Fruit fly (Drosophila melanogaster) whole organism, embryonic: Measurements from ENCODE around the gene cysu.

ENCODE experiments used
- Ada2b ChIP-seq: fragments of 200-800 bp; sonication (Bioruptor generic); IDR thresholded peaks from 2 replicates; pipeline ENCODE4 v1.3.6; 2022; ENCODE audit warnings: missing biosample characterization, missing genetic modification characterization
- Antp ChIP-seq: fragments of 200-800 bp; sonication (Bioruptor generic); optimal IDR thresholded peaks from 3 replicates; lab custom pipeline; 2016; ENCODE audit warnings: missing biosample characterization, missing genetic modification characterization
- B-H1 ChIP-seq: fragments of 200-800 bp; sonication (Bioruptor generic); IDR thresholded peaks from 3 replicates; pipeline ENCODE4 v1.3.6; 2022; ENCODE audit warnings: missing biosample characterization, missing genetic modification characterization
- CG11504 ChIP-seq: fragments of 200-800 bp; sonication (Bioruptor generic); optimal IDR thresholded peaks from 3 replicates; lab custom pipeline; 2019; ENCODE audit warnings: missing biosample characterization, mild to moderate bottlenecking, missing genetic modification characterization, moderate library complexity
- CG13894 ChIP-seq: fragments of 200-800 bp; sonication (Bioruptor generic); optimal IDR thresholded peaks from 3 replicates; lab custom pipeline; 2018; ENCODE audit warnings: missing biosample characterization, mild to moderate bottlenecking, missing genetic modification characterization, moderate library complexity
- CG14965 ChIP-seq: fragments of 200-800 bp; sonication (Bioruptor generic); optimal IDR thresholded peaks from 2 replicates; lab custom pipeline; 2016; ENCODE audit warnings: missing biosample characterization, missing genetic modification characterization, borderline replicate concordance
- CG1603 ChIP-seq: fragments of 200-800 bp; sonication (Bioruptor generic); optimal IDR thresholded peaks from 2 replicates; lab custom pipeline; 2019; ENCODE audit warnings: missing biosample characterization, mild to moderate bottlenecking, missing genetic modification characterization, moderate library complexity
- CG17328 ChIP-seq: fragments of 200-800 bp; sonication (Bioruptor generic); IDR thresholded peaks from 2 replicates; pipeline ENCODE4 v1.3.6; 2022; ENCODE audit warnings: missing biosample characterization, missing genetic modification characterization
- CG18619 ChIP-seq: fragments of 200-800 bp; sonication (Bioruptor generic); optimal IDR thresholded peaks from 3 replicates; lab custom pipeline; 2017; ENCODE audit warnings: missing biosample characterization, mild to moderate bottlenecking, missing genetic modification characterization
- CG2889 ChIP-seq: fragments of 200-800 bp; sonication (Bioruptor generic); IDR thresholded peaks from 3 replicates; pipeline ENCODE4 v1.3.6; 2022; ENCODE audit warnings: missing biosample characterization, missing genetic modification characterization
- CG31365 ChIP-seq: fragments of 200-800 bp; sonication (Bioruptor generic); optimal IDR thresholded peaks from 2 replicates; lab custom pipeline; 2018; ENCODE audit warnings: missing biosample characterization, mild to moderate bottlenecking, missing genetic modification characterization
- CG32772 ChIP-seq: fragments of 200-800 bp; sonication (Bioruptor generic); IDR thresholded peaks from 2 replicates; pipeline ENCODE4 v1.3.6; 2022; ENCODE audit warnings: missing biosample characterization, missing genetic modification characterization
- CG33557 ChIP-seq: fragments of 200-800 bp; sonication (Bioruptor generic); optimal IDR thresholded peaks from 2 replicates; lab custom pipeline; 2019; ENCODE audit warnings: missing biosample characterization, mild to moderate bottlenecking, missing genetic modification characterization, moderate library complexity
- CG3995 ChIP-seq: fragments of 200-800 bp; sonication (Bioruptor generic); optimal IDR thresholded peaks from 3 replicates; lab custom pipeline; 2016; ENCODE audit warnings: missing biosample characterization, missing genetic modification characterization
- CG4730 ChIP-seq: fragments of 200-800 bp; sonication (Bioruptor generic); IDR thresholded peaks from 2 replicates; pipeline ENCODE4 v1.3.6; 2022; ENCODE audit warnings: missing biosample characterization, missing genetic modification characterization
- CG6791 ChIP-seq: fragments of 200-800 bp; sonication (Bioruptor generic); IDR thresholded peaks from 3 replicates; pipeline ENCODE4 v1.3.6; 2022; ENCODE audit warnings: missing biosample characterization, missing genetic modification characterization; ENCODE audit not compliant: partially characterized antibody
- CG7928 ChIP-seq: fragments of 200-800 bp; sonication (Bioruptor generic); optimal IDR thresholded peaks from 2 replicates; lab custom pipeline; 2017; ENCODE audit warnings: missing biosample characterization, mild to moderate bottlenecking, missing genetic modification characterization
- CG9817 ChIP-seq: fragments of 200-800 bp; sonication (Bioruptor generic); optimal IDR thresholded peaks from 2 replicates; lab custom pipeline; 2018; ENCODE audit warnings: missing biosample characterization, mild to moderate bottlenecking, missing genetic modification characterization, moderate library complexity
- Dfd ChIP-seq, 2 experiments: fragments of >200 bp; optimal IDR thresholded peaks; 2 replicates each; lab custom pipeline; 2017; ENCODE audit warnings: missing biosample characterization in 2 of 2, missing genetic modification characterization in 2 of 2
- Ets65A ChIP-seq: fragments of 200-800 bp; sonication (Bioruptor generic); peaks from one replicate; lab custom pipeline; 2016; ENCODE audit warnings: missing biosample characterization, missing genetic modification characterization
- H15 ChIP-seq: fragments of 200-800 bp; sonication (Bioruptor generic); IDR thresholded peaks from 3 replicates; pipeline ENCODE4 v1.3.6; 2022; ENCODE audit warnings: missing biosample characterization, missing genetic modification characterization
- HLH54F ChIP-seq: fragments of 200-800 bp; sonication (Bioruptor generic); optimal IDR thresholded peaks from 3 replicates; lab custom pipeline; 2016; ENCODE audit warnings: missing biosample characterization, missing genetic modification characterization
- Meics ChIP-seq: fragments of 200-800 bp; sonication (Bioruptor generic); optimal IDR thresholded peaks from 2 replicates; lab custom pipeline; 2017; ENCODE audit warnings: missing biosample characterization, mild to moderate bottlenecking, missing genetic modification characterization
- Myb ChIP-seq: fragments of 200-800 bp; sonication (Bioruptor generic); optimal IDR thresholded peaks from 2 replicates; lab custom pipeline; 2016; ENCODE audit warnings: missing biosample characterization, missing genetic modification characterization
- Opbp ChIP-seq: fragments of 200-800 bp; sonication (Bioruptor generic); IDR thresholded peaks from 3 replicates; pipeline ENCODE4 v1.3.6; 2022; ENCODE audit warnings: missing biosample characterization, missing genetic modification characterization; ENCODE audit not compliant: partially characterized antibody
- Ptx1 ChIP-seq: fragments of 200-800 bp; sonication (Bioruptor generic); IDR thresholded peaks from 2 replicates; pipeline ENCODE4 v1.3.6; 2022; ENCODE audit warnings: missing biosample characterization, missing genetic modification characterization
- Sox100B ChIP-seq: fragments of 200-800 bp; sonication (Bioruptor generic); optimal IDR thresholded peaks from 3 replicates; lab custom pipeline; 2018; ENCODE audit warnings: missing biosample characterization, mild to moderate bottlenecking, missing genetic modification characterization
- Sry-β ChIP-seq: fragments of 200-800 bp; sonication (Bioruptor generic); optimal IDR thresholded peaks from 2 replicates; lab custom pipeline; 2018; ENCODE audit warnings: missing biosample characterization, mild to moderate bottlenecking, missing genetic modification characterization, moderate library complexity
- Xbp1 ChIP-seq: fragments of 200-800 bp; sonication (Bioruptor generic); optimal IDR thresholded peaks from 3 replicates; lab custom pipeline; 2016; ENCODE audit warnings: missing biosample characterization, mild to moderate bottlenecking, missing genetic modification characterization
- Xrp1 ChIP-seq: fragments of 200-800 bp; sonication (Bioruptor generic); IDR thresholded peaks from 2 replicates; pipeline ENCODE4 v1.3.6; 2022; ENCODE audit warnings: missing biosample characterization, missing genetic modification characterization
- amos ChIP-seq: fragments of 200-800 bp; sonication (Bioruptor generic); IDR thresholded peaks from 2 replicates; pipeline ENCODE4 v1.3.6; 2022; ENCODE audit warnings: missing biosample characterization, missing genetic modification characterization; ENCODE audit not compliant: partially characterized antibody
- bcd ChIP-seq: fragments of 200-800 bp; sonication (Bioruptor generic); optimal IDR thresholded peaks from 2 replicates; lab custom pipeline; 2017; ENCODE audit warnings: missing biosample characterization, mild to moderate bottlenecking, missing genetic modification characterization
- btn ChIP-seq: fragments of 200-800 bp; sonication (Bioruptor generic); optimal IDR thresholded peaks from 2 replicates; lab custom pipeline; 2016; ENCODE audit warnings: missing biosample characterization, missing genetic modification characterization
- fd64A ChIP-seq: fragments of 200-800 bp; sonication (Bioruptor generic); optimal IDR thresholded peaks from 3 replicates; lab custom pipeline; 2018; ENCODE audit warnings: missing biosample characterization, mild to moderate bottlenecking, missing genetic modification characterization
- fru ChIP-seq: fragments of >200 bp; optimal IDR thresholded peaks from 2 replicates; lab custom pipeline; 2017
- grau ChIP-seq: fragments of 200-800 bp; optimal IDR thresholded peaks from 3 replicates; lab custom pipeline; 2019; ENCODE audit warnings: missing biosample characterization, mild to moderate bottlenecking, missing genetic modification characterization, moderate library complexity
- grn ChIP-seq: fragments of 200-800 bp; sonication (Bioruptor generic); optimal IDR thresholded peaks from 3 replicates; lab custom pipeline; 2017; ENCODE audit warnings: missing biosample characterization, missing genetic modification characterization
- hb ChIP-seq: fragments of 200-800 bp; sonication (Bioruptor generic); IDR thresholded peaks from 3 replicates; pipeline ENCODE4 v1.3.6; 2022; ENCODE audit warnings: missing biosample characterization, missing genetic modification characterization; ENCODE audit not compliant: partially characterized antibody
- inv ChIP-seq: fragments of 200-800 bp; sonication (Bioruptor generic); IDR thresholded peaks from 2 replicates; pipeline ENCODE4 v1.3.6; 2022; ENCODE audit warnings: missing biosample characterization, missing genetic modification characterization; ENCODE audit not compliant: partially characterized antibody
- kay ChIP-seq: fragments of 200-800 bp; sonication (Bioruptor generic); optimal IDR thresholded peaks from 2 replicates; lab custom pipeline; 2016; ENCODE audit warnings: missing biosample characterization, missing genetic modification characterization
- knrl ChIP-seq: fragments of 200-800 bp; sonication (Bioruptor generic); IDR thresholded peaks from 3 replicates; pipeline ENCODE4 v1.3.6; 2022; ENCODE audit warnings: missing biosample characterization, missing genetic modification characterization; ENCODE audit not compliant: partially characterized antibody
- mld ChIP-seq: fragments of 200-800 bp; sonication (Bioruptor generic); IDR thresholded peaks from 3 replicates; pipeline ENCODE4 v1.3.6; 2022; ENCODE audit warnings: missing biosample characterization, missing genetic modification characterization; ENCODE audit not compliant: partially characterized antibody
- nmo ChIP-seq: fragments of 200-800 bp; sonication (Bioruptor generic); optimal IDR thresholded peaks from 2 replicates; lab custom pipeline; 2018; ENCODE audit warnings: missing biosample characterization, mild to moderate bottlenecking, missing genetic modification characterization, moderate library complexity
- onecut ChIP-seq: fragments of 200-800 bp; sonication (Bioruptor generic); IDR thresholded peaks from 2 replicates; pipeline ENCODE4 v1.3.6; 2022; ENCODE audit warnings: missing biosample characterization, missing genetic modification characterization
- peb ChIP-seq: fragments of 200-800 bp; sonication (Bioruptor generic); IDR thresholded peaks from 2 replicates; pipeline ENCODE4 v1.3.6; 2022; ENCODE audit warnings: missing biosample characterization, missing genetic modification characterization
- sc ChIP-seq, 3 experiments: fragments of >200 bp in 2 of 3; fragments of 200-800 bp in 1 of 3; sonication (Bioruptor generic) in 1 of 3; optimal IDR thresholded peaks; 2 replicates in 2 of 3; 3 replicates in 1 of 3; lab custom pipeline; 2017; ENCODE audit warnings: mild to moderate bottlenecking in 1 of 3, missing biosample characterization in 1 of 3, missing genetic modification characterization in 1 of 3, missing genetic modification reagents in 1 of 3
- slbo ChIP-seq: fragments of 200-800 bp; sonication (Bioruptor generic); IDR thresholded peaks from 2 replicates; pipeline ENCODE4 v1.3.6; 2022; ENCODE audit warnings: missing biosample characterization, missing genetic modification characterization
- slp2 ChIP-seq: fragments of 200-800 bp; sonication (Bioruptor generic); optimal IDR thresholded peaks from 2 replicates; lab custom pipeline; 2016; ENCODE audit warnings: missing biosample characterization, missing genetic modification characterization
- z ChIP-seq: fragments of 200-800 bp; sonication (Bioruptor generic); IDR thresholded peaks from 3 replicates; pipeline ENCODE4 v1.3.6; 2022; ENCODE audit warnings: missing biosample characterization, missing genetic modification characterization

cysu gene

dm6 chr3R:17448758-17449157, 23.2 kb downstream of the cysu start, which contains the start of gene Eh:
Gene Eh (minus strand): TSS chr3R:17448858.
- TF ChIP-seq kay (no peak), grau (no peak), CG2889 (GFP tag; lab: Robert Waterston, UW) (0 out of 3 replicates have a peak, but pooled peaks have one; percentile 24), CG18619 (GFP tag; lab: Kevin White, UChicago) (no peak), Sry-β (no peak)

- TF ChIP-seq amos (GFP tag; lab: Robert Waterston, UW) (peak; percentile 62), sc (optimal IDR thresholded peaks at IDR 0.05; lab: Kevin White, UChicago) (no peak), sc (GFP tag; optimal IDR thresholded peaks at IDR 0.05; lab: Kevin White, UChicago) (no peak), CG17328 (GFP tag; lab: Robert Waterston, UW) (no peak), CG3995 (GFP tag; lab: Kevin White, UChicago) (peak; percentile 28), hb (peak; percentile 51; the same call in 2 of the 3 replicates), bcd (GFP tag; lab: Kevin White, UChicago) (peak; percentile 19), Ets65A (peak; percentile 87), onecut (GFP tag; lab: Robert Waterston, UW) (no peak), CG4730 (GFP tag; lab: Robert Waterston, UW) (no peak), fd64A (GFP tag; lab: Kevin White, UChicago) (no peak), HLH54F (GFP tag; lab: Kevin White, UChicago) (no peak), grn (GFP tag; lab: Kevin White, UChicago) (peak; percentile 25), Sox100B (GFP tag; lab: Kevin White, UChicago) (no peak), fru (no peak), knrl (GFP tag; lab: Robert Waterston, UW) (peak; percentile 65; the same call in 2 of the 3 replicates), CG32772 (GFP tag; lab: Robert Waterston, UW) (no peak), slbo (0 out of 2 replicates have a peak, but pooled peaks have one; percentile 34), CG31365 (tag; lab: Kevin White, UChicago) (peak; percentile 97), CG1603 (tag; lab: Kevin White, UChicago) (peak; percentile 21), CG14965 (GFP tag; lab: Kevin White, UChicago) (no peak), Antp (GFP tag; lab: Kevin White, UChicago) (no peak), CG6791 (GFP tag; lab: Robert Waterston, UW) (peak; percentile 69), B-H1 (GFP tag; lab: Robert Waterston, UW) (no peak), slp2 (no peak), H15 (GFP tag; lab: Robert Waterston, UW) (0 out of 3 replicates have a peak, but pooled peaks have one; percentile 18), Opbp (GFP tag; lab: Robert Waterston, UW) (peak; percentile 69; the same call in 2 of the 3 replicates), CG7928 (GFP tag; lab: Kevin White, UChicago) (no peak), Dfd (GFP tag; optimal IDR thresholded peaks at IDR 0.05; lab: Kevin White, UChicago) (peak in 1 of 2 experiments; percentile 47), CG13894 (tag; lab: Kevin White, UChicago) (peak; percentile 9), inv (GFP tag; lab: Robert Waterston, UW) (no peak), btn (GFP tag; lab: Kevin White, UChicago) (no peak), z (GFP tag; lab: Robert Waterston, UW) (no peak), Meics (GFP tag; lab: Kevin White, UChicago) (no peak), Ada2b (GFP tag; lab: Robert Waterston, UW) (no peak), peb (GFP tag; lab: Robert Waterston, UW) (no peak), nmo (GFP tag; lab: Kevin White, UChicago) (peak; percentile 29), Xrp1 (GFP tag; lab: Robert Waterston, UW) (no peak), Myb (GFP tag; lab: Kevin White, UChicago) (peak; percentile 96), Ptx1 (GFP tag; lab: Robert Waterston, UW) (no peak), CG33557 (GFP tag; lab: Kevin White, UChicago) (no peak), mld (GFP tag; lab: Robert Waterston, UW) (no peak), Xbp1 (peak; percentile 31), CG9817 (tag; lab: Kevin White, UChicago) (peak; percentile 16), CG11504 (tag; lab: Kevin White, UChicago) (peak; percentile 46)
These were observed 23.8 kb downstream of the cysu start for dm6 chr3R:17449402-17449801.
